Worm (Caenorhabditis elegans) whole organism, L1 larva: ENCODE data around the gene molo-1.

Source experiments
- C04F5.9 ChIP-seq: sonication (generic microtip); optimal IDR thresholded peaks from 2 replicates; lab custom pipeline; 2016; ENCODE audit warnings: missing genetic modification characterization, missing compliant biosample characterization
- C34B4.2 ChIP-seq: sonication (generic microtip); optimal IDR thresholded peaks from 2 replicates; lab custom pipeline; 2017; ENCODE audit warnings: mild to moderate bottlenecking, missing genetic modification characterization, missing compliant biosample characterization
- F16B12.6 ChIP-seq: fragments of 150-350 bp; optimal IDR thresholded peaks from 2 replicates; lab custom pipeline; 2014; ENCODE audit warnings: missing biosample characterization, missing genetic modification characterization
- Y116A8C.19 ChIP-seq: sonication (generic microtip); optimal IDR thresholded peaks from 2 replicates; lab custom pipeline; 2016; ENCODE audit warnings: missing compliant biosample characterization, missing genetic modification characterization, borderline replicate concordance
- aha-1 ChIP-seq: fragments of 150-350 bp; optimal IDR thresholded peaks from 2 replicates; lab custom pipeline; 2014; ENCODE audit warnings: missing biosample characterization, missing genetic modification characterization
- alr-1 ChIP-seq: fragments of 200-800 bp; sonication (Bioruptor generic); optimal IDR thresholded peaks from 2 replicates; lab custom pipeline; 2018; ENCODE audit warnings: borderline replicate concordance, mild to moderate bottlenecking, missing genetic modification characterization, missing compliant biosample characterization
- aly-2 ChIP-seq: fragments of 150-350 bp; optimal IDR thresholded peaks from 2 replicates; lab custom pipeline; 2014; ENCODE audit warnings: missing biosample characterization, missing genetic modification characterization
- ceh-82 ChIP-seq, 3 experiments: fragments of 150-350 bp in 1 of 3; sonication (generic microtip) in 2 of 3; optimal IDR thresholded peaks; 2 replicates each; lab custom pipeline; 2014 to 2017; ENCODE audit warnings: missing biosample characterization in 3 of 3, missing genetic modification characterization in 3 of 3
- ces-1 ChIP-seq: fragments of 150-350 bp; optimal IDR thresholded peaks from 2 replicates; lab custom pipeline; 2014; ENCODE audit warnings: missing biosample characterization, missing genetic modification reagents, missing genetic modification characterization
- dsc-1 ChIP-seq: sonication (generic microtip); optimal IDR thresholded peaks from 2 replicates; lab custom pipeline; 2016; ENCODE audit warnings: mild to moderate bottlenecking, missing genetic modification characterization, missing compliant biosample characterization
- egl-27 ChIP-seq, 2 experiments: fragments of 150-350 bp in 1 of 2; sonication (generic microtip); optimal IDR thresholded peaks; 3 replicates each; lab custom pipeline; 2017 to 2018; ENCODE audit warnings: missing biosample characterization in 2 of 2, missing genetic modification characterization in 2 of 2, missing genetic modification reagents in 2 of 2
- elt-2 ChIP-seq: sonication (generic microtip); optimal IDR thresholded peaks from 2 replicates; lab custom pipeline; 2016; ENCODE audit warnings: missing genetic modification characterization, mild to moderate bottlenecking, inconsistent platforms, missing compliant biosample characterization, missing genetic modification reagents
- ets-5 ChIP-seq: fragments of 200-800 bp; sonication (Bioruptor generic); IDR thresholded peaks from 2 replicates; pipeline ENCODE4 v1.3.6; 2022; ENCODE audit warnings: missing genetic modification characterization, missing compliant biosample characterization
- fkh-10 ChIP-seq: sonication (generic microtip); optimal IDR thresholded peaks from 2 replicates; lab custom pipeline; 2017; ENCODE audit warnings: missing biosample characterization, missing genetic modification reagents, missing genetic modification characterization
- grh-1 ChIP-seq: fragments of 200-800 bp; sonication (Bioruptor generic); IDR thresholded peaks from 2 replicates; pipeline ENCODE4 v1.3.6; 2022; ENCODE audit warnings: missing genetic modification reagents, missing genetic modification characterization, missing compliant biosample characterization
- jun-1 ChIP-seq: fragments of 150-350 bp; optimal IDR thresholded peaks from 2 replicates; lab custom pipeline; 2014; ENCODE audit warnings: missing biosample characterization, missing genetic modification reagents, missing genetic modification characterization
- lin-13 ChIP-seq: fragments of 150-350 bp; optimal IDR thresholded peaks from 2 replicates; lab custom pipeline; 2014; ENCODE audit warnings: missing biosample characterization, missing genetic modification reagents, missing genetic modification characterization
- lin-14 ChIP-seq: fragments of 200-800 bp; sonication (Bioruptor generic); optimal IDR thresholded peaks from 2 replicates; lab custom pipeline; 2018; ENCODE audit warnings: mild to moderate bottlenecking, missing genetic modification characterization, moderate library complexity, missing compliant biosample characterization
- lin-15B ChIP-seq: fragments of 150-350 bp; sonication (generic microtip); optimal IDR thresholded peaks from 3 replicates; lab custom pipeline; 2014; ENCODE audit warnings: missing biosample characterization, missing genetic modification characterization
- mab-9 ChIP-seq: fragments of 200-800 bp; sonication (Bioruptor generic); IDR thresholded peaks from 2 replicates; pipeline ENCODE4 v1.3.6; 2022; ENCODE audit warnings: missing genetic modification reagents, missing genetic modification characterization, missing compliant biosample characterization
- mef-2 ChIP-seq: fragments of 150-350 bp; optimal IDR thresholded peaks from 2 replicates; lab custom pipeline; 2014; ENCODE audit warnings: missing biosample characterization, missing genetic modification characterization
- nhr-11 ChIP-seq: fragments of 150-350 bp; optimal IDR thresholded peaks from 2 replicates; lab custom pipeline; 2014; ENCODE audit warnings: missing biosample characterization, missing genetic modification characterization
- nhr-12 ChIP-seq: sonication (generic microtip); optimal IDR thresholded peaks from 2 replicates; lab custom pipeline; 2017; ENCODE audit warnings: missing biosample characterization, missing genetic modification characterization
- nhr-19 ChIP-seq: fragments of 200-800 bp; sonication (Bioruptor generic); conservative IDR thresholded peaks from 2 replicates; pipeline ENCODE4 v1.3.6; 2022; ENCODE audit warnings: missing genetic modification characterization, missing compliant biosample characterization
- nhr-20 ChIP-seq: sonication (generic microtip); optimal IDR thresholded peaks from 2 replicates; lab custom pipeline; 2016; ENCODE audit warnings: mild to moderate bottlenecking, missing genetic modification characterization, missing compliant biosample characterization
- nhr-237 ChIP-seq: fragments of 150-350 bp; optimal IDR thresholded peaks from 2 replicates; lab custom pipeline; 2014; ENCODE audit warnings: missing biosample characterization, missing genetic modification characterization
- nhr-28 ChIP-seq: fragments of 150-350 bp; optimal IDR thresholded peaks from 2 replicates; lab custom pipeline; 2014; ENCODE audit warnings: missing biosample characterization, missing genetic modification characterization
- nhr-71 ChIP-seq: sonication (generic microtip); optimal IDR thresholded peaks from 2 replicates; lab custom pipeline; 2016; ENCODE audit warnings: mild to moderate bottlenecking, missing genetic modification characterization, moderate library complexity, missing compliant biosample characterization
- nhr-77 ChIP-seq: fragments of 150-350 bp; optimal IDR thresholded peaks from 2 replicates; lab custom pipeline; 2014; ENCODE audit warnings: missing biosample characterization, missing genetic modification characterization
- nhr-84 ChIP-seq: sonication (generic microtip); optimal IDR thresholded peaks from 2 replicates; lab custom pipeline; 2017; ENCODE audit warnings: missing biosample characterization, missing genetic modification characterization
- nhr-85 ChIP-seq: sonication (generic microtip); peaks from one replicate; lab custom pipeline; 2016; ENCODE audit warnings: missing genetic modification characterization, inconsistent platforms, missing compliant biosample characterization
- pag-3 ChIP-seq: sonication (generic microtip); optimal IDR thresholded peaks from 2 replicates; lab custom pipeline; 2017; ENCODE audit warnings: missing genetic modification characterization, mild to moderate bottlenecking, missing compliant biosample characterization, antibody characterized with exemption, borderline replicate concordance; ENCODE audit not compliant: insufficient read depth
- rnt-1 ChIP-seq: sonication (generic microtip); optimal IDR thresholded peaks from 2 replicates; lab custom pipeline; 2016; ENCODE audit warnings: mild to moderate bottlenecking, missing genetic modification characterization, moderate library complexity, missing compliant biosample characterization
- skn-1 ChIP-seq: fragments of 150-350 bp; optimal IDR thresholded peaks from 2 replicates; lab custom pipeline; 2014; ENCODE audit warnings: missing biosample characterization, missing genetic modification characterization
- snu-23 ChIP-seq: sonication (generic microtip); optimal IDR thresholded peaks from 2 replicates; lab custom pipeline; 2016; ENCODE audit warnings: missing genetic modification characterization, missing compliant biosample characterization
- tlp-1 ChIP-seq: fragments of 150-350 bp; optimal IDR thresholded peaks from 2 replicates; lab custom pipeline; 2014; ENCODE audit warnings: missing biosample characterization, missing genetic modification characterization
- unc-30 ChIP-seq: sonication (generic microtip); optimal IDR thresholded peaks from 2 replicates; lab custom pipeline; 2017; ENCODE audit warnings: missing biosample characterization, missing genetic modification characterization
- vab-15 ChIP-seq: sonication (generic microtip); optimal IDR thresholded peaks from 2 replicates; lab custom pipeline; 2017; ENCODE audit warnings: missing genotype, mild to moderate bottlenecking, missing genetic modification characterization, missing compliant biosample characterization
- zag-1 ChIP-seq: fragments of 150-350 bp; optimal IDR thresholded peaks from 2 replicates; lab custom pipeline; 2014; ENCODE audit warnings: missing biosample characterization, missing genetic modification characterization
- zip-4 ChIP-seq: fragments of 200-800 bp; sonication (Bioruptor generic); optimal IDR thresholded peaks from 2 replicates; lab custom pipeline; 2018; ENCODE audit warnings: mild to moderate bottlenecking, missing genetic modification characterization, moderate library complexity, missing compliant biosample characterization
- ztf-4 ChIP-seq: fragments of 150-350 bp; optimal IDR thresholded peaks from 2 replicates; lab custom pipeline; 2014; ENCODE audit warnings: missing biosample characterization, missing genetic modification characterization

Gene molo-1

DNA sequence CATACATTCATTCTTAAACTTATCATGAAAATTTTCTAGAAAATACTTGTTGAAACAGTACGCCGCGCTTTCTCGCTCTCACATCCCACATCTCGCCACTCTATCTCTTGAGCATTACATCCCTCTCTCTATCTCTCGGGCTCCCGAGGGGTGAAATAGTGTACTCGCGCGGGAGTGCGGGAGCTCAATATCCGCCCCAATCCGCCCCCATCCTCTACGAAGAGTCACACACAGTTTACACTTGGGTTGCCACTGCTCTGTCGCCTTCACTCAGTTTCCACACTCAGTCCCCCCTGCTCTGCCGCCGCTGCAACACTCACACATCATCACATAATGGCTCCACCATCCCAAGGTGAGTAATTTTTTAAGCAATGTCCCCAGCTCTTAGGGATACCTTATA, 9.0 kb upstream of the molo-1 start, which contains the start of gene mlc-3 (continued):
- TF ChIP-seq nhr-77 (tag; lab: Kevin White, UChicago) (peak; percentile 16), nhr-71 (tag; lab: Kevin White, UChicago) (peak; percentile 52), aly-2 (tag; lab: Kevin White, UChicago) (no peak), Y116A8C.19 (tag; lab: Kevin White, UChicago) (no peak), ztf-4 (no peak), ceh-82 (tag; optimal IDR thresholded peaks at IDR 0.05; lab: Kevin White, UChicago) (no peak), lin-14 (GFP tag; lab: Kevin White, UChicago) (peak; percentile 48), nhr-19 (GFP tag; lab: Robert Waterston, UW) (peak; percentile 52), egl-27 (tag; optimal IDR thresholded peaks at IDR 0.05; lab: Kevin White, UChicago) (no peak), ces-1 (GFP tag; lab: Kevin White, UChicago) (no peak), nhr-11 (tag; lab: Kevin White, UChicago) (no peak), fkh-10 (GFP tag; lab: Kevin White, UChicago) (no peak), mef-2 (no peak), C34B4.2 (tag; lab: Kevin White, UChicago) (no peak)
- TF ChIP-seq, all 84 proteins: peak for 13

DNA sequence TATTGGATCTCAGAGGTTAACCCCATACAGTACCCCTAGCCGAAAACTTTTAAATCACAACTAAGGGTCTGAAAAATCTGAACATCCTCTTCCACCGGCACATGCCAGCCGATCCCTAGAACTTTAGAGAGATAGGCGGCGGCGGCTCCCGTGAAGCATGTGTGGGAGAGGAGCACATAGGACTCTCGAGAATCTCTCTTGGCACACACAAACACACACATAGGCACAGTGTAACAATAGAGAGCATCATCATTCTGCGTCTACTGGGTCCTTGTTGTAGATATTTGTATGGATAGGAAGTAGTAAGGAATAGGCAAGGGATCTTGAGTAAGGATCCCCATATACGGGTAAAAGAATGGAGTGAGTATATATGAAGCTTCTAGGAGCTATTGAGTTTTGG, 8.1 kb upstream of the molo-1 start:
- TF ChIP-seq grh-1 (no peak), tlp-1 (tag; lab: Kevin White, UChicago) (no peak), vab-15 (tag; lab: Kevin White, UChicago) (no peak), elt-2 (tag; lab: Kevin White, UChicago) (no peak), lin-13 (GFP tag; lab: Kevin White, UChicago) (no peak), zip-4 (GFP tag; lab: Kevin White, UChicago) (no peak), dsc-1 (tag; lab: Kevin White, UChicago) (peak; percentile 26), nhr-71 (tag; lab: Kevin White, UChicago) (peak; percentile 33), ceh-82 (tag; optimal IDR thresholded peaks at IDR 0.05; lab: Kevin White, UChicago) (no peak), snu-23 (GFP tag; lab: Kevin White, UChicago) (peak; percentile 1), nhr-19 (GFP tag; lab: Robert Waterston, UW) (peak; percentile 13; the same call in 1 of the 2 replicates), pag-3 (tag; lab: Kevin White, UChicago) (peak; percentile 89), rnt-1 (peak; percentile 55), F16B12.6 (tag; lab: Kevin White, UChicago) (no peak), lin-14 (GFP tag; lab: Kevin White, UChicago) (peak; percentile 28), fkh-10 (GFP tag; lab: Kevin White, UChicago) (no peak), mef-2 (no peak)

DNA sequence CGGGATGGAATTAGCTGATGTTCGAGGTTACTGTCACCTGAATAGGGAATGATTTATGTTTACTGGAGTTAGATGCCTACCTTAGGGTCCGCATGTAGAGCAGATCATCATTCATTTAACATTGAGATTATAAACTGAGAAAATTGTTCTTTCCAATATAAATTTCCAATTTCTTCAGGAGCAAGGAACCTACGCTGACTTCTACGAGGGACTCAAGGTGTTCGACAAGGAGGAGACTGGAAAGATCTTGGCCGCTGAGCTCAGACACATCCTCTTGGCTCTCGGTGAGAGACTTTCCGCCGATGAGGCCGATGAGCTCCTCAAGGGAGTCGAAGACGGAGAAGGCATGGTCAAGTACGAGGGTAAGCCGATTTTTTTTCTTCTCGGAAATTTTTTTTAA, 7.3 kb upstream of the molo-1 start:
- TF ChIP-seq lin-15B = no peak
- no peak for TF ChIP-seq rnt-1
- no peak for TF ChIP-seq dsc-1 (tag; lab: Kevin White, UChicago)
- TF ChIP-seq Y116A8C.19 (tag; lab: Kevin White, UChicago) = no peak
- no peak for TF ChIP-seq nhr-20 (tag; lab: Kevin White, UChicago)
- TF ChIP-seq aha-1 (tag; lab: Kevin White, UChicago) = no peak
- peak; percentile 51 for TF ChIP-seq nhr-85 (tag; lab: Kevin White, UChicago)

DNA sequence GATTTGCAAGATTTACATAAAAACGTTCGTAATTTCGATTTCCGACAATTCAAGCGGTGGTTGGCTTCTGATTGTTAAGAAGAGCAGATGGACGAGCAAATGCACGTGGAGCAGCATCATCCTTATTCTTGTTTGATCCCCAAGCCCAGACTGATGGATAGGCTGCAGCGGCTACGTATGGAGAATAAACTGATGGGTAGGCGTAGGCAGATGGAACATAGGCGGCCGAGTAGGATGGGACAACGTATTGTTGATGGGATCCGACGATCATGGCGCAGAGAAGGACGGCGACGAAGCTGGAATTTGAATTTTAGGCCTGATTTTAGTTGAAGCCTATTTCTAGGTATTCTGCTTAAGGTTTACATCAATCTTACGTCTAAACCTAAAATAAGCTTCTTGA, 5.5 kb upstream of the molo-1 start:
- no peak for TF ChIP-seq nhr-237
- no peak for TF ChIP-seq aly-2 (tag; lab: Kevin White, UChicago)
- TF ChIP-seq zag-1 (tag; lab: Kevin White, UChicago) = no peak
- no peak for TF ChIP-seq nhr-28 (tag; lab: Kevin White, UChicago)
- TF ChIP-seq nhr-84 (tag; lab: Kevin White, UChicago) = no peak
- no peak for TF ChIP-seq jun-1
- TF ChIP-seq ceh-82 (tag; optimal IDR thresholded peaks at IDR 0.05; lab: Kevin White, UChicago) = no peak
- TF ChIP-seq skn-1 = no peak
- no peak for TF ChIP-seq nhr-11 (tag; lab: Kevin White, UChicago)
- TF ChIP-seq C04F5.9 (tag; lab: Kevin White, UChicago) = no peak
- TF ChIP-seq nhr-12 (tag; lab: Kevin White, UChicago) = no peak
- no peak for TF ChIP-seq vab-15 (tag; lab: Kevin White, UChicago)
- TF ChIP-seq mab-9 (GFP tag; lab: Robert Waterston, UW) = no peak
- no peak for TF ChIP-seq aha-1 (tag; lab: Kevin White, UChicago)
- no peak for TF ChIP-seq lin-15B
- TF ChIP-seq unc-30 (tag; lab: Kevin White, UChicago) = no peak
- TF ChIP-seq ets-5 (GFP tag; lab: Robert Waterston, UW) = no peak
- TF ChIP-seq alr-1 (tag; lab: Kevin White, UChicago) = no peak
